Worm (Caenorhabditis elegans) whole organism, young adult: ENCODE measurements around the gene hrg-3.

ENCODE experiments used
- F49E8.2 ChIP-seq: sonication (generic microtip); optimal IDR thresholded peaks from 3 replicates; lab custom pipeline; 2017; ENCODE audit warnings: missing genetic modification characterization, mild to moderate bottlenecking, missing compliant biosample characterization, antibody characterized with exemption, moderate library complexity; ENCODE audit not compliant: insufficient read depth
- attf-6 ChIP-seq: fragments of 200-800 bp; sonication (Bioruptor generic); IDR thresholded peaks from 2 replicates; pipeline ENCODE4 v1.3.6; 2022; ENCODE audit warnings: missing genetic modification reagents, missing genetic modification characterization, missing compliant biosample characterization
- hlh-26 ChIP-seq: fragments of 200-800 bp; sonication (Bioruptor generic); conservative IDR thresholded peaks from 2 replicates; pipeline ENCODE4 v1.3.6; 2022; ENCODE audit warnings: missing genetic modification reagents, missing genetic modification characterization, missing compliant biosample characterization
- lsl-1 ChIP-seq: fragments of 200-800 bp; sonication (Bioruptor generic); optimal IDR thresholded peaks from 2 replicates; lab custom pipeline; 2018; ENCODE audit warnings: mild to moderate bottlenecking, missing genetic modification characterization, moderate library complexity, missing compliant biosample characterization
- nhr-80 ChIP-seq: sonication (generic microtip); optimal IDR thresholded peaks from 2 replicates; lab custom pipeline; 2016; ENCODE audit warnings: missing genetic modification characterization, missing compliant biosample characterization
- sea-2 ChIP-seq: fragments of 200-800 bp; sonication (Bioruptor generic); IDR thresholded peaks from 2 replicates; pipeline ENCODE4 v1.3.6; 2022; ENCODE audit warnings: missing genetic modification characterization, missing compliant biosample characterization

- TF ChIP-seq nhr-80 (tag; lab: Kevin White, UChicago) (no peak), lsl-1 (no peak), sea-2 (GFP tag; lab: Robert Waterston, UW) (no peak), F49E8.2 (no peak), attf-6 (GFP tag; lab: Robert Waterston, UW) (no peak), hlh-26 (GFP tag; lab: Robert Waterston, UW) (no peak)
Measured at ce11 chrV:9803176-9803575, 46.9 kb downstream of the hrg-3 start, which contains the start of gene sru-39.
